Worm (Caenorhabditis elegans): ENCODE results near the gene sre-11.

ce11 chrV:7641718-7642117, 42.0 kb downstream of the sre-11 start:
- TF ChIP-seq unc-130 (tag; optimal IDR thresholded peaks at IDR 0.05) (no peak), nhr-77 (tag; optimal IDR thresholded peaks at IDR 0.05) (no peak), hlh-4 (tag; optimal IDR thresholded peaks at IDR 0.05) (no peak), sup-37 (GFP tag; optimal IDR thresholded peaks at IDR 0.05) (no peak), mep-1 (tag; optimal IDR thresholded peaks at IDR 0.05) (no peak), zag-1 (tag; optimal IDR thresholded peaks at IDR 0.05) (no peak), alr-1 (tag; optimal IDR thresholded peaks at IDR 0.05; ENCODE audit: borderline replicate concordance) (no peak), nhr-76 (tag; optimal IDR thresholded peaks at IDR 0.05) (no peak), nhr-84 (tag; optimal IDR thresholded peaks at IDR 0.05) (no peak), tbx-2 (tag; optimal IDR thresholded peaks at IDR 0.05) (no peak), ama-1 (optimal IDR thresholded peaks at IDR 0.05) (no peak), sox-4 (tag; optimal IDR thresholded peaks at IDR 0.05) (no peak), fkh-10 (GFP tag; optimal IDR thresholded peaks at IDR 0.05) (no peak), rnt-1 (tag; optimal IDR thresholded peaks at IDR 0.05) (no peak)
